Worm (Caenorhabditis elegans) whole organism, L3 larva: ENCODE data around the gene K10B3.5.
A peak's percentile ranks its signal among the peaks of the same experiment; 100 is the strongest.

Experiments
- R02D3.7 ChIP-seq: fragments of 150-350 bp; optimal IDR thresholded peaks from 2 replicates; lab custom pipeline; 2014; ENCODE audit warnings: missing biosample characterization, missing genetic modification characterization
- ZK546.5 ChIP-seq: sonication (generic microtip); optimal IDR thresholded peaks from 2 replicates; lab custom pipeline; 2017; ENCODE audit warnings: missing biosample characterization, missing genetic modification characterization
- aly-2 ChIP-seq: fragments of 150-350 bp; optimal IDR thresholded peaks from 2 replicates; lab custom pipeline; 2014; ENCODE audit warnings: missing biosample characterization, missing genetic modification characterization
- ama-1 ChIP-seq: fragments of 150-350 bp; optimal IDR thresholded peaks from 2 replicates; lab custom pipeline; 2018
- ceh-16 ChIP-seq: sonication (generic microtip); optimal IDR thresholded peaks from 2 replicates; lab custom pipeline; 2017; ENCODE audit warnings: missing biosample characterization, missing genetic modification characterization
- ceh-28 ChIP-seq: fragments of 150-350 bp; optimal IDR thresholded peaks from 2 replicates; lab custom pipeline; 2014; ENCODE audit warnings: missing biosample characterization, missing genetic modification reagents, missing genetic modification characterization
- ceh-82 ChIP-seq: fragments of 150-350 bp; optimal IDR thresholded peaks from 2 replicates; lab custom pipeline; 2014; ENCODE audit warnings: missing biosample characterization, missing genetic modification characterization
- ceh-9 ChIP-seq: sonication (generic microtip); optimal IDR thresholded peaks from 2 replicates; lab custom pipeline; 2018; ENCODE audit warnings: missing biosample characterization, missing genetic modification characterization
- daf-12 ChIP-seq: fragments of 150-350 bp; optimal IDR thresholded peaks from 2 replicates; lab custom pipeline; 2014; ENCODE audit warnings: missing biosample characterization, missing genetic modification reagents, missing genetic modification characterization
- egl-5 ChIP-seq: fragments of 150-350 bp; optimal IDR thresholded peaks from 2 replicates; lab custom pipeline; 2017; ENCODE audit warnings: missing biosample characterization, missing genetic modification reagents, missing genetic modification characterization, inconsistent platforms
- elt-1 ChIP-seq: fragments of 150-350 bp; optimal IDR thresholded peaks from 2 replicates; lab custom pipeline; 2014; ENCODE audit warnings: missing biosample characterization, missing genetic modification characterization
- elt-2 ChIP-seq: sonication (generic microtip); optimal IDR thresholded peaks from 2 replicates; lab custom pipeline; 2016; ENCODE audit warnings: missing genetic modification reagents, mild to moderate bottlenecking, missing genetic modification characterization, missing compliant biosample characterization
- elt-3 ChIP-seq, 3 experiments: fragments of 150-350 bp in 1 of 3; sonication (generic microtip) in 2 of 3; optimal IDR thresholded peaks; 2 replicates in 2 of 3; 4 replicates in 1 of 3; lab custom pipeline; 2014 to 2017; ENCODE audit warnings: missing biosample characterization in 3 of 3, missing genetic modification characterization in 3 of 3
- eor-1 ChIP-seq, 2 experiments: fragments of 150-350 bp; optimal IDR thresholded peaks; 2 replicates each; lab custom pipeline; 2014 to 2018; ENCODE audit warnings: missing biosample characterization in 2 of 2, missing genetic modification characterization in 2 of 2
- fkh-10 ChIP-seq: sonication (generic microtip); optimal IDR thresholded peaks from 2 replicates; lab custom pipeline; 2017; ENCODE audit warnings: missing biosample characterization, missing genetic modification reagents, missing genetic modification characterization
- fos-1 ChIP-seq: fragments of 150-350 bp; optimal IDR thresholded peaks from 2 replicates; lab custom pipeline; 2014; ENCODE audit warnings: missing biosample characterization, missing genetic modification characterization
- hmg-11 ChIP-seq: sonication (generic microtip); optimal IDR thresholded peaks from 2 replicates; lab custom pipeline; 2016; ENCODE audit warnings: missing genetic modification characterization, missing compliant biosample characterization
- jun-1 ChIP-seq: fragments of 150-350 bp; optimal IDR thresholded peaks from 2 replicates; lab custom pipeline; 2014; ENCODE audit warnings: missing biosample characterization, missing genetic modification reagents, missing genetic modification characterization
- lin-15B ChIP-seq: fragments of 150-350 bp; optimal IDR thresholded peaks from 2 replicates; lab custom pipeline; 2014; ENCODE audit warnings: missing biosample characterization, missing genetic modification characterization
- lin-39 ChIP-seq: fragments of 150-350 bp; optimal IDR thresholded peaks from 2 replicates; lab custom pipeline; 2018; ENCODE audit warnings: missing biosample characterization, missing genetic modification reagents, missing genetic modification characterization
- lsy-12 ChIP-seq: sonication (generic microtip); optimal IDR thresholded peaks from 2 replicates; lab custom pipeline; 2016; ENCODE audit warnings: mild to moderate bottlenecking, missing genetic modification characterization, missing compliant biosample characterization
- mml-1 ChIP-seq: fragments of 150-350 bp; sonication (generic microtip); optimal IDR thresholded peaks from 3 replicates; lab custom pipeline; 2014; ENCODE audit warnings: missing biosample characterization, missing genetic modification characterization
- nfya-1 ChIP-seq: sonication (generic microtip); optimal IDR thresholded peaks from 2 replicates; lab custom pipeline; 2017; ENCODE audit warnings: missing genetic modification characterization, mild to moderate bottlenecking, missing compliant biosample characterization, antibody characterized with exemption, moderate library complexity; ENCODE audit not compliant: insufficient read depth
- nhr-11 ChIP-seq: fragments of 150-350 bp; optimal IDR thresholded peaks from 2 replicates; lab custom pipeline; 2014; ENCODE audit warnings: missing biosample characterization, missing genetic modification characterization
- nhr-23 ChIP-seq: fragments of 150-350 bp; optimal IDR thresholded peaks from 2 replicates; lab custom pipeline; 2014; ENCODE audit warnings: missing biosample characterization, missing genetic modification reagents, missing genetic modification characterization
- nhr-25 ChIP-seq: sonication (generic microtip); optimal IDR thresholded peaks from 2 replicates; lab custom pipeline; 2017; ENCODE audit warnings: missing biosample characterization, missing genetic modification characterization
- nhr-28 ChIP-seq: fragments of 150-350 bp; optimal IDR thresholded peaks from 2 replicates; lab custom pipeline; 2014; ENCODE audit warnings: missing biosample characterization, missing genetic modification characterization
- nhr-43 ChIP-seq: sonication (generic microtip); optimal IDR thresholded peaks from 2 replicates; lab custom pipeline; 2016; ENCODE audit warnings: mild to moderate bottlenecking, missing genetic modification characterization, missing compliant biosample characterization; ENCODE audit not compliant: poor library complexity, severe bottlenecking
- nhr-76 ChIP-seq: fragments of 150-350 bp; sonication (generic microtip); optimal IDR thresholded peaks from 5 replicates; lab custom pipeline; 2014; ENCODE audit warnings: missing biosample characterization, missing genetic modification characterization
- nhr-77 ChIP-seq: fragments of 150-350 bp; optimal IDR thresholded peaks from 2 replicates; lab custom pipeline; 2014; ENCODE audit warnings: missing biosample characterization, missing genetic modification characterization
- pha-4 ChIP-seq: fragments of 150-350 bp; optimal IDR thresholded peaks from 2 replicates; lab custom pipeline; 2014; ENCODE audit warnings: missing biosample characterization, missing genetic modification reagents, missing genetic modification characterization
- pqm-1 ChIP-seq: fragments of 150-350 bp; optimal IDR thresholded peaks from 2 replicates; lab custom pipeline; 2017; ENCODE audit warnings: missing biosample characterization, missing genetic modification characterization, inconsistent platforms
- sea-2 ChIP-seq: fragments of 150-350 bp; sonication (generic microtip); optimal IDR thresholded peaks from 4 replicates; lab custom pipeline; 2014; ENCODE audit warnings: missing biosample characterization, missing genetic modification reagents, missing genetic modification characterization
- skn-1 ChIP-seq: fragments of 150-350 bp; optimal IDR thresholded peaks from 2 replicates; lab custom pipeline; 2014; ENCODE audit warnings: missing biosample characterization, missing genetic modification characterization
- snpc-4 ChIP-seq: fragments of 150-350 bp; optimal IDR thresholded peaks from 2 replicates; lab custom pipeline; 2014; ENCODE audit warnings: missing biosample characterization, missing genetic modification characterization
- tbx-2 ChIP-seq: sonication (generic microtip); optimal IDR thresholded peaks from 2 replicates; lab custom pipeline; 2016; ENCODE audit warnings: mild to moderate bottlenecking, missing genetic modification characterization, missing compliant biosample characterization
- unc-39 ChIP-seq: sonication (generic microtip); optimal IDR thresholded peaks from 4 replicates; lab custom pipeline; 2017; ENCODE audit warnings: missing biosample characterization, missing genetic modification characterization
- unc-62 ChIP-seq: fragments of 150-350 bp; sonication (generic microtip); optimal IDR thresholded peaks from 4 replicates; lab custom pipeline; 2014; ENCODE audit warnings: missing biosample characterization, missing genetic modification reagents, missing genetic modification characterization
- zag-1 ChIP-seq: fragments of 150-350 bp; optimal IDR thresholded peaks from 2 replicates; lab custom pipeline; 2014; ENCODE audit warnings: missing biosample characterization, missing genetic modification characterization
- ztf-11 ChIP-seq: fragments of 150-350 bp; optimal IDR thresholded peaks from 2 replicates; lab custom pipeline; 2014; ENCODE audit warnings: missing biosample characterization, missing genetic modification characterization
- ztf-4 ChIP-seq: fragments of 150-350 bp; optimal IDR thresholded peaks from 2 replicates; lab custom pipeline; 2014; ENCODE audit warnings: missing biosample characterization, missing genetic modification characterization

The K10B3.5 gene

DNA sequence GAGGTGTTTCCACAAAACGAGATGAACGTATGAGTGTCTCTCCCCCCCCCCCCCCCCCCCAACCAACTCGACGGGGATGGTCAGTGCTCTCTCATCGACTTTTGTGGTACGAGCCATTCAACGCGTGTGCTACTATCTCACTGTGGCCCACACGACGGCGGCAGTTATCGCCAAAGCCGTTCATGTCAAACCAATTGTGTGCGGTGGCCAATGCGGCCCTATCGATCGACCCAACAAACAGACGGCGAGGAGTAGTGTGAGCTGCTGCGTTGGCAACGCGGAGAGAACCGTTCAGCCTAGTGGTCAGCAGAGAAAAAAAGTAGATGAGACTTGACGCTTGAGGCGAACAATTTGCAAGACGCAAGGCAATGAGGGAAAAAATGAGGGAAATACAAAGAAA, 3.5 kb downstream of the K10B3.5 start (continued):
- TF ChIP-seq fkh-10 (GFP tag; lab: Kevin White, UChicago), result no peak
- TF ChIP-seq tbx-2 (tag; lab: Kevin White, UChicago), result no peak
- TF ChIP-seq nhr-77 (tag; lab: Kevin White, UChicago), result no peak
- TF ChIP-seq sea-2 (GFP tag; lab: Kevin White, UChicago), result no peak
- TF ChIP-seq fos-1 (tag; lab: Kevin White, UChicago), result no peak
- no peak for TF ChIP-seq skn-1
- no peak for TF ChIP-seq nhr-25 (tag; lab: Kevin White, UChicago)
- TF ChIP-seq pha-4 (tag; lab: Kevin White, UChicago), result no peak
- TF ChIP-seq ceh-16 (tag; lab: Kevin White, UChicago), result no peak
- no peak for TF ChIP-seq nhr-76
- TF ChIP-seq ZK546.5 (tag; lab: Kevin White, UChicago), result no peak

DNA sequence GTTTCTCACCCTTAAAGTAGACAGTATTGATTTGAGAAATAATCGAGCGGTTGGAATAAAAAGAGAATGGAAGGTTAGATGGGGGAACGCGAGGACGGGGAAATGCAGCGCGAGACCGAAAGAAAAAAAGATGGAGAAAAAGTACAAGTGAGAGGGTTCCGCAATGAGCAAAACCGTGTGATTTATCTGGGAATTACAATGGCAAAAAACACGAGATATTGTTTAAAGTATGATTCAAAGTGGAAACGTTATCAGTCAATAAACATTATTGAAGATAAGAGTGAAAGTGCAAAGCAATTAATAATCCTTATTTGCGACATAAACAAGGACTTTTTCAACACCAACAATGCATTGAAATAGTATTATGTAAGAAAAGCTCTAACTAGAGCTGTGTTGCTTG, 4.1 kb downstream of the K10B3.5 start, which contains the start of gene ztf-13:
Gene ztf-13, minus strand, starts transcription at position 11 of the 400 bp plus-strand sequence.
- TF ChIP-seq egl-5 (tag; lab: Kevin White, UChicago), result peak; percentile 55
- TF ChIP-seq elt-2 (tag; lab: Kevin White, UChicago), result peak; percentile 90
- TF ChIP-seq skn-1, result peak; percentile 10
- no peak for TF ChIP-seq tbx-2 (tag; lab: Kevin White, UChicago)
- no peak for TF ChIP-seq hmg-11
- TF ChIP-seq jun-1, result peak; percentile 58
- no peak for TF ChIP-seq ztf-4
- no peak for TF ChIP-seq zag-1 (tag; lab: Kevin White, UChicago)
- TF ChIP-seq pqm-1, result peak; percentile 87
- no peak for TF ChIP-seq ama-1 (lab: Kevin White, UChicago)
- no peak for TF ChIP-seq nhr-77 (tag; lab: Kevin White, UChicago)
- TF ChIP-seq nhr-76, result no peak
- TF ChIP-seq pha-4 (tag; lab: Kevin White, UChicago), result peak; percentile 84
- peak; percentile 2 for TF ChIP-seq ceh-28

DNA sequence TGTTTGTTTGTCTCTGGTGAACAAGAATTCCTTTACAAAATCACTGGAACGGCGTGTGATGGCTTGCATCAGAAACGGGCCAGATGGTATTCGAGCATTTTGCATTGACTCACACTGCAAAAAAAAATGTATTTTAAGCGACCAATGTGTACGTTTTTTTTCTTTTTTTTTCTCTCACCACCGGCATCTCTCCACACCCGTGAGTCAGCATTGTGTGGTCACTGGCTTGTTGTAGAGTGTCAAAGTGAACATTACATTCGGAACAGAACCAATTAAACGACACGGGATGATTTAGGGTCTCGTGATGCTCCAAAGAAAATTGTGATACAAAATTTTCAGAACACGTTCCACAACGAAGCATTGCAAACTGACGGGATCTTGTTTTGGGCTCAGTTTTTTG, 4.7 kb downstream of the K10B3.5 start:
- no peak for TF ChIP-seq fos-1 (tag; lab: Kevin White, UChicago)
- TF ChIP-seq nhr-11 (tag; lab: Kevin White, UChicago), result no peak
- no peak for TF ChIP-seq elt-1 (tag; lab: Kevin White, UChicago)
- no peak for TF ChIP-seq eor-1 (tag; optimal IDR thresholded peaks at IDR 0.05; lab: Kevin White, UChicago)
- peak; percentile 59 for TF ChIP-seq egl-5 (tag; lab: Kevin White, UChicago)
- no peak for TF ChIP-seq elt-3 (tag; optimal IDR thresholded peaks at IDR 0.05; lab: Kevin White, UChicago)
- TF ChIP-seq pha-4 (tag; lab: Kevin White, UChicago), result peak; percentile 66
- TF ChIP-seq lsy-12 (tag; lab: Kevin White, UChicago), result no peak
- TF ChIP-seq, all 47 proteins: peak for 2

DNA sequence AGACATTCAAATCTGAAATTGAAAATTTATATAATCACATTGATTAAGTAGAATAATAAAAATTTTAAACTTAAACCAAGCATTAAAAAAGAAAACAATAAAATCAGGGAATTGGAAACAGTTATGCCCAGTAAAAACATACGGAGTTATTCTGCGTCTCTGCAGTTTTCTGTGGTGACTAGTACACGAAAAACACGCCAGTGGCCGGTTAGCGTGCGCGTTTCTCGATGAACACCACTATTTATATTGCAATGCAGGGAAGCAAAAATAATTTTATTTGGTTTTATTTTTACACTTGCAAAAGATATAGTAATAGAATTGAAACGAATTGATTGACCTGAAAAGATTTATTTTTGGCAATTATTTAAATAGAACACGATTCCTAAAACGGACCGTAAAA, 6.4 kb downstream of the K10B3.5 start, which contains the start of gene sec-3:
Gene sec-3, minus strand, starts transcription at position 21 of the 400 bp plus-strand sequence.
- peak; percentile 55 for TF ChIP-seq fos-1 (tag; lab: Kevin White, UChicago)
- peak; percentile 61 for TF ChIP-seq lin-15B (tag; lab: Kevin White, UChicago)
- peak; percentile 72 for TF ChIP-seq tbx-2 (tag; lab: Kevin White, UChicago)
- no peak for TF ChIP-seq ztf-11 (tag; lab: Kevin White, UChicago)
- TF ChIP-seq skn-1, result peak; percentile 64
- no peak for TF ChIP-seq nhr-76
- TF ChIP-seq hmg-11, result peak; percentile 89
- TF ChIP-seq unc-62 (GFP tag; lab: Kevin White, UChicago), result peak; percentile 4
- TF ChIP-seq nhr-77 (tag; lab: Kevin White, UChicago), result peak; percentile 58
- TF ChIP-seq nfya-1 (tag; lab: Kevin White, UChicago), result peak; percentile 85
- peak; percentile 76 for TF ChIP-seq jun-1
- TF ChIP-seq lin-39 (tag; lab: Kevin White, UChicago), result peak; percentile 83
- TF ChIP-seq ceh-28, result peak; percentile 66
- TF ChIP-seq ama-1 (lab: Kevin White, UChicago), result peak; percentile 59
- TF ChIP-seq elt-1 (tag; lab: Kevin White, UChicago), result no peak
- TF ChIP-seq elt-2 (tag; lab: Kevin White, UChicago), result peak; percentile 81
- TF ChIP-seq nhr-23, result peak; percentile 92
- peak; percentile 97 for TF ChIP-seq pha-4 (tag; lab: Kevin White, UChicago)
- peak; percentile 84 for TF ChIP-seq nhr-43 (tag; lab: Kevin White, UChicago)
- peak; percentile 64 for TF ChIP-seq R02D3.7 (tag; lab: Kevin White, UChicago)
- peak; percentile 71 for TF ChIP-seq lsy-12 (tag; lab: Kevin White, UChicago)
- TF ChIP-seq sea-2 (GFP tag; lab: Kevin White, UChicago), result no peak
- no peak for TF ChIP-seq eor-1 (tag; optimal IDR thresholded peaks at IDR 0.05; lab: Kevin White, UChicago)
- TF ChIP-seq snpc-4 (tag; lab: Kevin White, UChicago), result peak; percentile 88
- peak; percentile 23 for TF ChIP-seq aly-2 (tag; lab: Kevin White, UChicago)
- TF ChIP-seq egl-5 (tag; lab: Kevin White, UChicago), result peak; percentile 84
- TF ChIP-seq daf-12 (tag; lab: Kevin White, UChicago), result no peak
- TF ChIP-seq nhr-25 (tag; lab: Kevin White, UChicago), result peak; percentile 82
- TF ChIP-seq pqm-1, result peak; percentile 35
- TF ChIP-seq ZK546.5 (tag; lab: Kevin White, UChicago), result no peak
- TF ChIP-seq ceh-82 (tag; lab: Kevin White, UChicago), result peak; percentile 39
- no peak for TF ChIP-seq fkh-10 (GFP tag; lab: Kevin White, UChicago)
- no peak for TF ChIP-seq unc-39 (tag; lab: Kevin White, UChicago)
- no peak for TF ChIP-seq ceh-9 (tag; lab: Kevin White, UChicago)
- no peak for TF ChIP-seq elt-3 (tag; optimal IDR thresholded peaks at IDR 0.05; lab: Kevin White, UChicago)
- TF ChIP-seq mml-1 (tag; lab: Kevin White, UChicago), result no peak
- peak; percentile 70 for TF ChIP-seq ztf-4
- no peak for TF ChIP-seq nhr-11 (tag; lab: Kevin White, UChicago)
- no peak for TF ChIP-seq nhr-28 (tag; lab: Kevin White, UChicago)
